Worm (Caenorhabditis elegans): Measurements from ENCODE around the gene hlh-33.

The hlh-33 gene

ce11 chrIII:1856175-1856574 is 983 bp downstream of the hlh-33 start:
- TF ChIP-seq lsy-2 (tag; optimal IDR thresholded peaks at IDR 0.05) (no peak), nhr-102 (tag; optimal IDR thresholded peaks at IDR 0.05) (no peak), egl-43 (GFP tag; IDR thresholded peaks at IDR 0.05) (no peak), nhr-77 (tag; optimal IDR thresholded peaks at IDR 0.05) (no peak), dpl-1 (GFP tag; optimal IDR thresholded peaks at IDR 0.05) (no peak), zip-11 (GFP tag; IDR thresholded peaks at IDR 0.05) (no peak), dmd-6 (GFP tag; IDR thresholded peaks at IDR 0.05) (no peak), lim-7 (GFP tag; IDR thresholded peaks at IDR 0.05) (no peak), cey-2 (tag; optimal IDR thresholded peaks at IDR 0.05; ENCODE audit: borderline replicate concordance, insufficient read depth) (no peak), unc-130 (GFP tag; optimal IDR thresholded peaks at IDR 0.05) (no peak), lin-13 (GFP tag; optimal IDR thresholded peaks at IDR 0.05) (no peak), mxl-3 (GFP tag; optimal IDR thresholded peaks at IDR 0.05) (no peak), lin-39 (tag; optimal IDR thresholded peaks at IDR 0.05) (no peak), set-16 (GFP tag; IDR thresholded peaks at IDR 0.05) (no peak), saeg-2 (GFP tag; IDR thresholded peaks at IDR 0.05) (no peak), lin-38 (GFP tag; IDR thresholded peaks at IDR 0.05) (no peak), ctbp-1 (GFP tag; IDR thresholded peaks at IDR 0.05) (no peak), spr-3 (GFP tag; optimal IDR thresholded peaks at IDR 0.05) (no peak)

ce11 chrIII:1856679-1857078 is 1.5 kb downstream of the hlh-33 start:
- no peak for TF ChIP-seq vab-7 (GFP tag; IDR thresholded peaks at IDR 0.05)
- TF ChIP-seq lin-38 (GFP tag; IDR thresholded peaks at IDR 0.05): no peak
- no peak for TF ChIP-seq ZK546.5 (tag; optimal IDR thresholded peaks at IDR 0.05)
- no peak for TF ChIP-seq nhr-42 (GFP tag; IDR thresholded peaks at IDR 0.05)
- TF ChIP-seq F26F4.8 (GFP tag; conservative IDR thresholded peaks at IDR 0.05): no peak
- TF ChIP-seq egl-27 (tag; optimal IDR thresholded peaks at IDR 0.05): no peak
- TF ChIP-seq ctbp-1 (GFP tag; IDR thresholded peaks at IDR 0.05): no peak
- no peak for TF ChIP-seq ama-1 (optimal IDR thresholded peaks at IDR 0.05)
- TF ChIP-seq ceh-82 (tag; optimal IDR thresholded peaks at IDR 0.05): no peak
- TF ChIP-seq ceh-32 (tag; optimal IDR thresholded peaks at IDR 0.05; ENCODE audit: poor library complexity): no peak
- TF ChIP-seq spr-1 (tag; optimal IDR thresholded peaks at IDR 0.05): no peak

- peak; percentile 32 for TF ChIP-seq mxl-3 (GFP tag; optimal IDR thresholded peaks at IDR 0.05)
- TF ChIP-seq F26F4.8 (GFP tag; conservative IDR thresholded peaks at IDR 0.05): no peak
- no peak for TF ChIP-seq nhr-10 (tag; optimal IDR thresholded peaks at IDR 0.05)
- TF ChIP-seq ceh-28 (tag; optimal IDR thresholded peaks at IDR 0.05): no peak
- peak; percentile 87 for TF ChIP-seq dmd-9 (GFP tag; IDR thresholded peaks at IDR 0.05)
- TF ChIP-seq ces-1 (GFP tag; optimal IDR thresholded peaks at IDR 0.05): peak; percentile 75
- peak; percentile 91 for TF ChIP-seq hmg-1.1 (GFP tag; IDR thresholded peaks at IDR 0.05)
- TF ChIP-seq pha-4 (GFP tag; IDR thresholded peaks at IDR 0.05): peak; percentile 87
- peak; percentile 96 for TF ChIP-seq pha-4 (tag; optimal IDR thresholded peaks at IDR 0.05)
- peak; percentile 96 for TF ChIP-seq fkh-10 (GFP tag; optimal IDR thresholded peaks at IDR 0.05)
- peak; percentile 92 for TF ChIP-seq F49E8.2 (tag; optimal IDR thresholded peaks at IDR 0.05; ENCODE audit: borderline replicate concordance)
- peak; percentile 79 for TF ChIP-seq hlh-30 (tag; optimal IDR thresholded peaks at IDR 0.05; ENCODE audit: insufficient read depth)
- TF ChIP-seq lin-38 (GFP tag; IDR thresholded peaks at IDR 0.05): peak; percentile 96
- peak; percentile 91 for TF ChIP-seq F37D6.2 (tag; optimal IDR thresholded peaks at IDR 0.05)
- TF ChIP-seq ztf-7 (tag; optimal IDR thresholded peaks at IDR 0.05): peak; percentile 92
- no peak for TF ChIP-seq nhr-237 (tag; optimal IDR thresholded peaks at IDR 0.05)
- peak; percentile 91 for TF ChIP-seq F10B5.3 (tag; optimal IDR thresholded peaks at IDR 0.05)
- peak; percentile 81 for TF ChIP-seq lin-39 (tag; optimal IDR thresholded peaks at IDR 0.05)
- TF ChIP-seq T20F7.1 (GFP tag; optimal IDR thresholded peaks at IDR 0.05): peak; percentile 87
- TF ChIP-seq unc-130 (GFP tag; optimal IDR thresholded peaks at IDR 0.05): peak; percentile 69
- peak; percentile 78 for TF ChIP-seq nhr-25 (tag; optimal IDR thresholded peaks at IDR 0.05; ENCODE audit: borderline replicate concordance, insufficient read depth)
- TF ChIP-seq lin-29 (GFP tag; IDR thresholded peaks at IDR 0.05): peak; percentile 84
- no peak for TF ChIP-seq aly-2 (tag; optimal IDR thresholded peaks at IDR 0.05)
- peak; percentile 95 for TF ChIP-seq mes-2 (tag; optimal IDR thresholded peaks at IDR 0.05; ENCODE audit: poor library complexity, severe bottlenecking)
- TF ChIP-seq ctbp-1 (GFP tag; IDR thresholded peaks at IDR 0.05): peak; percentile 91
- TF ChIP-seq ztf-11 (tag; optimal IDR thresholded peaks at IDR 0.05): no peak
- 0 out of 2 replicates have a peak, but pooled peaks have one; percentile 51 for TF ChIP-seq ceh-44 (GFP tag; IDR thresholded peaks at IDR 0.05)
These were observed 4.3 kb downstream of the hlh-33 start, which contains the start of gene ddp-1 for ce11 chrIII:1859532-1859931. Gene ddp-1 (plus strand): TSS chrIII:1859888.
